Worm (Caenorhabditis elegans) whole organism, mixed stage, embryonic: ENCODE measurements around the gene str-231.

Source experiments
- pha-4 ChIP-seq: fragments of 150-350 bp; optimal IDR thresholded peaks from 2 replicates; lab custom pipeline; 2018; ENCODE audit warnings: missing biosample characterization, missing genetic modification reagents, missing genetic modification characterization
- unc-39 ChIP-seq: fragments of 150-350 bp; optimal IDR thresholded peaks from 2 replicates; lab custom pipeline; 2014; ENCODE audit warnings: missing biosample characterization, missing genetic modification characterization
- unc-62 ChIP-seq: fragments of 150-350 bp; optimal IDR thresholded peaks from 2 replicates; lab custom pipeline; 2014; ENCODE audit warnings: missing biosample characterization, missing genetic modification reagents, missing genetic modification characterization
- ztf-11 ChIP-seq: fragments of 150-350 bp; optimal IDR thresholded peaks from 2 replicates; lab custom pipeline; 2014; ENCODE audit warnings: missing biosample characterization, missing genetic modification characterization

- no peak for TF ChIP-seq unc-62
- no peak for TF ChIP-seq ztf-11 (tag; lab: Kevin White, UChicago)
- TF ChIP-seq pha-4: no peak
- TF ChIP-seq unc-39 (tag; lab: Kevin White, UChicago): no peak
Observed at ce11 chrV:16047052-16047451, 39.6 kb upstream of the str-231 start.
